Worm (Caenorhabditis elegans): ENCODE results near the gene tag-342.
"Not testable (repeated sequence)": the region's sequence is repeated elsewhere in the genome, so short reads cannot be mapped to it uniquely, and the experiment has no call there.

Gene tag-342

ce11 chrIII:9467857-9468256 lies at the start of gene tag-342:
Gene tag-342 (plus strand): TSS chrIII:9468157.
- no peak for TF ChIP-seq unc-62 (GFP tag; optimal IDR thresholded peaks at IDR 0.05)

- not testable (repeated sequence) for TF ChIP-seq unc-62 (GFP tag; optimal IDR thresholded peaks at IDR 0.05)
Measured at ce11 chrIII:9420231-9420630, 47.7 kb upstream of the tag-342 start, which contains the start of gene T26G10.4. Gene T26G10.4 (plus strand): TSS chrIII:9420531.

- no peak for TF ChIP-seq unc-62 (GFP tag; optimal IDR thresholded peaks at IDR 0.05)
Measured at ce11 chrIII:9426301-9426700, 41.7 kb upstream of the tag-342 start, which contains the start of gene T26G10.5. Gene T26G10.5 (minus strand): TSS chrIII:9426401.

ce11 chrIII:9433576-9434107 lies 34.3 kb upstream of the tag-342 start, which contains the start of gene cpar-1:
Gene cpar-1 (plus strand): TSS chrIII:9434057.
- TF ChIP-seq unc-62 (GFP tag; optimal IDR thresholded peaks at IDR 0.05) = no peak

ce11 chrIII:9434999-9435398 lies 33.0 kb upstream of the tag-342 start:
- TF ChIP-seq unc-62 (GFP tag; optimal IDR thresholded peaks at IDR 0.05) = no peak

ce11 chrIII:9439399-9439798 lies 28.6 kb upstream of the tag-342 start, which contains the start of gene F54C8.1:
Gene F54C8.1 (plus strand): TSS chrIII:9439699.
- no peak for TF ChIP-seq unc-62 (GFP tag; optimal IDR thresholded peaks at IDR 0.05)

- no peak for TF ChIP-seq unc-62 (GFP tag; optimal IDR thresholded peaks at IDR 0.05)
Measured at ce11 chrIII:9441133-9441532, 26.8 kb upstream of the tag-342 start, which contains the start of gene emb-30. Gene emb-30 (minus strand): TSS chrIII:9441460.

ce11 chrIII:9442846-9443245 lies 25.1 kb upstream of the tag-342 start:
- no peak for TF ChIP-seq unc-62 (GFP tag; optimal IDR thresholded peaks at IDR 0.05)

- no peak for TF ChIP-seq unc-62 (GFP tag; optimal IDR thresholded peaks at IDR 0.05)
Measured at ce11 chrIII:9443417-9444027, 24.4 kb upstream of the tag-342 start, which contains the start of gene pir-2. Gene pir-2 (minus strand): TSS chrIII:9443634.

- TF ChIP-seq unc-62 (GFP tag; optimal IDR thresholded peaks at IDR 0.05) = no peak
Measured at ce11 chrIII:9449831-9450230, 18.1 kb upstream of the tag-342 start, which contains the start of gene F54C8.6. Gene F54C8.6 (minus strand): TSS chrIII:9449931.

ce11 chrIII:9450933-9451332 lies 17.0 kb upstream of the tag-342 start:
- no peak for TF ChIP-seq unc-62 (GFP tag; optimal IDR thresholded peaks at IDR 0.05)

- no peak for TF ChIP-seq unc-62 (GFP tag; optimal IDR thresholded peaks at IDR 0.05)
Measured at ce11 chrIII:9453962-9454361, 14.0 kb upstream of the tag-342 start, which contains the start of gene F54C8.7. Gene F54C8.7 (minus strand): TSS chrIII:9454062.

ce11 chrIII:9454730-9455129 lies 13.2 kb upstream of the tag-342 start:
- no peak for TF ChIP-seq unc-62 (GFP tag; optimal IDR thresholded peaks at IDR 0.05)

- TF ChIP-seq unc-62 (GFP tag; optimal IDR thresholded peaks at IDR 0.05) = no peak
Measured at ce11 chrIII:9455980-9456658, 11.8 kb upstream of the tag-342 start, which contains the start of the genes rheb-1 and spk-1. Gene rheb-1 (minus strand): TSS chrIII:9456030. Gene spk-1 (plus strand): TSS chrIII:9456608.

ce11 chrIII:9457192-9458103 lies 10.5 kb upstream of the tag-342 start:
- no peak for TF ChIP-seq unc-62 (GFP tag; optimal IDR thresholded peaks at IDR 0.05)
